Fruit fly (Drosophila melanogaster) whole organism, embryonic: ENCODE results near the gene CG9986.

Experiments
- Ada2b ChIP-seq: fragments of 200-800 bp; sonication (Bioruptor generic); IDR thresholded peaks from 2 replicates; pipeline ENCODE4 v1.3.6; 2022; ENCODE audit warnings: missing biosample characterization, missing genetic modification characterization
- CG11696 ChIP-seq: fragments of 200-800 bp; sonication (Bioruptor generic); IDR thresholded peaks from 2 replicates; pipeline ENCODE4 v1.3.6; 2022; ENCODE audit warnings: missing biosample characterization, missing genetic modification characterization
- CG13296 ChIP-seq: fragments of 200-800 bp; sonication (Bioruptor generic); optimal IDR thresholded peaks from 3 replicates; lab custom pipeline; 2018; ENCODE audit warnings: missing biosample characterization, mild to moderate bottlenecking, missing genetic modification characterization
- CG13775 ChIP-seq: fragments of 200-800 bp; sonication (Bioruptor generic); optimal IDR thresholded peaks from 3 replicates; lab custom pipeline; 2017; ENCODE audit warnings: missing biosample characterization, mild to moderate bottlenecking, missing genetic modification characterization
- CG14050 ChIP-seq: fragments of 200-800 bp; sonication (Bioruptor generic); IDR thresholded peaks from 3 replicates; pipeline ENCODE4 v1.3.6; 2022; ENCODE audit warnings: missing biosample characterization, missing genetic modification characterization
- CG14667 ChIP-seq: fragments of 200-800 bp; sonication (Bioruptor generic); IDR thresholded peaks from 2 replicates; pipeline ENCODE4 v1.3.6; 2022; ENCODE audit warnings: missing biosample characterization, missing genetic modification characterization
- CG17186 ChIP-seq: fragments of 200-800 bp; sonication (Bioruptor generic); optimal IDR thresholded peaks from 3 replicates; lab custom pipeline; 2017; ENCODE audit warnings: missing biosample characterization, missing genetic modification reagents, missing genetic modification characterization
- CG17328 ChIP-seq: fragments of 200-800 bp; sonication (Bioruptor generic); IDR thresholded peaks from 2 replicates; pipeline ENCODE4 v1.3.6; 2022; ENCODE audit warnings: missing biosample characterization, missing genetic modification characterization
- CG17568 ChIP-seq: fragments of 200-800 bp; sonication (Bioruptor generic); optimal IDR thresholded peaks from 2 replicates; lab custom pipeline; 2018; ENCODE audit warnings: missing biosample characterization, mild to moderate bottlenecking, missing genetic modification characterization, moderate library complexity
- CG18262 ChIP-seq: fragments of 200-800 bp; optimal IDR thresholded peaks from 3 replicates; lab custom pipeline; 2019; ENCODE audit warnings: missing biosample characterization, mild to moderate bottlenecking, missing genetic modification characterization, moderate library complexity
- CG30431 ChIP-seq: fragments of 200-800 bp; sonication (Bioruptor generic); optimal IDR thresholded peaks from 2 replicates; lab custom pipeline; 2017; ENCODE audit warnings: missing biosample characterization, missing genetic modification characterization
- CG31365 ChIP-seq: fragments of 200-800 bp; sonication (Bioruptor generic); optimal IDR thresholded peaks from 2 replicates; lab custom pipeline; 2018; ENCODE audit warnings: missing biosample characterization, mild to moderate bottlenecking, missing genetic modification characterization
- CG31441 ChIP-seq: fragments of 200-800 bp; sonication (Bioruptor generic); IDR thresholded peaks from 2 replicates; pipeline ENCODE4 v1.3.6; 2022; ENCODE audit warnings: missing biosample characterization, missing genetic modification characterization
- CG33557 ChIP-seq: fragments of 200-800 bp; sonication (Bioruptor generic); optimal IDR thresholded peaks from 2 replicates; lab custom pipeline; 2019; ENCODE audit warnings: missing biosample characterization, mild to moderate bottlenecking, missing genetic modification characterization, moderate library complexity
- CG34422 ChIP-seq: fragments of 200-800 bp; sonication (Bioruptor generic); IDR thresholded peaks from 3 replicates; pipeline ENCODE4 v1.3.6; 2022; ENCODE audit warnings: missing biosample characterization, missing genetic modification characterization
- CG7372 ChIP-seq: fragments of 200-800 bp; sonication (Bioruptor generic); IDR thresholded peaks from 2 replicates; pipeline ENCODE4 v1.3.6; 2022; ENCODE audit warnings: missing biosample characterization, missing genetic modification characterization
- CkIIα-i1 ChIP-seq: fragments of 200-800 bp; sonication (Bioruptor generic); IDR thresholded peaks from 2 replicates; pipeline ENCODE4 v1.3.6; 2022; ENCODE audit warnings: missing biosample characterization, missing genetic modification characterization
- Dek ChIP-seq: fragments of 200-800 bp; sonication (Bioruptor generic); optimal IDR thresholded peaks from 3 replicates; lab custom pipeline; 2019; ENCODE audit warnings: missing biosample characterization, mild to moderate bottlenecking, missing genetic modification characterization, moderate library complexity
- Eip74EF ChIP-seq, 2 experiments: fragments of 200-800 bp in 1 of 2; fragments of >200 bp in 1 of 2; sonication (Bioruptor generic) in 1 of 2; optimal IDR thresholded peaks; 2 replicates each; lab custom pipeline; 2017 to 2019; ENCODE audit warnings: missing biosample characterization in 2 of 2, missing genetic modification characterization in 2 of 2, mild to moderate bottlenecking in 1 of 2, moderate library complexity in 1 of 2
- Fer3 ChIP-seq: fragments of 200-800 bp; sonication (Bioruptor generic); optimal IDR thresholded peaks from 2 replicates; lab custom pipeline; 2018; ENCODE audit warnings: missing biosample characterization, mild to moderate bottlenecking, missing genetic modification characterization, moderate library complexity
- Gug ChIP-seq: fragments of 200-800 bp; sonication (Bioruptor generic); IDR thresholded peaks from 4 replicates; pipeline ENCODE4 v1.3.6; 2022; ENCODE audit warnings: missing biosample characterization, missing genetic modification characterization
- MESR4 ChIP-seq: fragments of 200-800 bp; sonication (Bioruptor generic); optimal IDR thresholded peaks from 2 replicates; lab custom pipeline; 2018; ENCODE audit warnings: missing biosample characterization, mild to moderate bottlenecking, missing genetic modification characterization, moderate library complexity
- NfI ChIP-seq: fragments of 200-800 bp; sonication (Bioruptor generic); optimal IDR thresholded peaks from 3 replicates; lab custom pipeline; 2018; ENCODE audit warnings: missing biosample characterization, mild to moderate bottlenecking, missing genetic modification characterization, moderate library complexity
- Sry-δ ChIP-seq: fragments of 200-800 bp; sonication (Bioruptor generic); optimal IDR thresholded peaks from 2 replicates; lab custom pipeline; 2016; ENCODE audit warnings: missing biosample characterization, missing genetic modification characterization
- TFAM ChIP-seq: fragments of 200-800 bp; sonication (Bioruptor generic); optimal IDR thresholded peaks from 2 replicates; lab custom pipeline; 2017; ENCODE audit warnings: missing biosample characterization, missing genetic modification characterization, inconsistent platforms
- Tbp ChIP-seq: fragments of >200 bp; optimal IDR thresholded peaks from 2 replicates; lab custom pipeline; 2018; ENCODE audit warnings: missing biosample characterization, missing genetic modification characterization
- Xbp1 ChIP-seq: fragments of 200-800 bp; sonication (Bioruptor generic); optimal IDR thresholded peaks from 3 replicates; lab custom pipeline; 2016; ENCODE audit warnings: missing biosample characterization, mild to moderate bottlenecking, missing genetic modification characterization
- ab ChIP-seq: fragments of 200-800 bp; sonication (Bioruptor generic); optimal IDR thresholded peaks from 2 replicates; lab custom pipeline; 2016; ENCODE audit warnings: missing biosample characterization, missing genetic modification characterization
- ara ChIP-seq: fragments of 200-800 bp; sonication (Bioruptor generic); IDR thresholded peaks from 2 replicates; pipeline ENCODE4 v1.3.6; 2022; ENCODE audit warnings: missing biosample characterization, missing genetic modification characterization
- chinmo ChIP-seq: fragments of 200-800 bp; sonication (Bioruptor generic); IDR thresholded peaks from 4 replicates; pipeline ENCODE4 v1.3.6; 2022; ENCODE audit warnings: missing biosample characterization, missing genetic modification characterization; ENCODE audit not compliant: partially characterized antibody
- crp ChIP-seq, 2 experiments: fragments of 200-800 bp; sonication (Bioruptor generic); optimal IDR thresholded peaks; 2 replicates in 1 of 2; 3 replicates in 1 of 2; lab custom pipeline; 2017; ENCODE audit warnings: missing biosample characterization in 2 of 2, missing genetic modification characterization in 2 of 2, mild to moderate bottlenecking in 1 of 2, moderate library complexity in 1 of 2
- cwo ChIP-seq: fragments of 200-800 bp; sonication (Bioruptor generic); optimal IDR thresholded peaks from 3 replicates; lab custom pipeline; 2017; ENCODE audit warnings: missing biosample characterization, missing genetic modification characterization, mild to moderate bottlenecking, moderate library complexity, missing genetic modification reagents
- dan ChIP-seq: fragments of 200-800 bp; sonication (Bioruptor generic); IDR thresholded peaks from 2 replicates; pipeline ENCODE4 v1.3.6; 2022; ENCODE audit warnings: missing biosample characterization, missing genetic modification characterization
- danr ChIP-seq: fragments of 200-800 bp; sonication (Bioruptor generic); IDR thresholded peaks from 2 replicates; pipeline ENCODE4 v1.3.6; 2022; ENCODE audit warnings: missing biosample characterization, missing genetic modification characterization
- emc ChIP-seq: fragments of 200-800 bp; sonication (Bioruptor generic); optimal IDR thresholded peaks from 2 replicates; lab custom pipeline; 2016; ENCODE audit warnings: missing biosample characterization, missing genetic modification characterization
- esg ChIP-seq: fragments of 200-800 bp; sonication (Bioruptor generic); conservative IDR thresholded peaks from 2 replicates; pipeline ENCODE4 v1.3.6; 2022; ENCODE audit warnings: missing biosample characterization, missing genetic modification characterization
- fd102C ChIP-seq: fragments of 200-800 bp; sonication (Bioruptor generic); optimal IDR thresholded peaks from 2 replicates; lab custom pipeline; 2018; ENCODE audit warnings: missing biosample characterization, mild to moderate bottlenecking, missing genetic modification characterization, moderate library complexity
- gcm ChIP-seq: fragments of 200-800 bp; sonication (Bioruptor generic); optimal IDR thresholded peaks from 2 replicates; lab custom pipeline; 2019; ENCODE audit warnings: missing biosample characterization, mild to moderate bottlenecking, missing genetic modification characterization, moderate library complexity
- lab ChIP-seq: fragments of 200-800 bp; sonication (Bioruptor generic); optimal IDR thresholded peaks from 3 replicates; lab custom pipeline; 2017; ENCODE audit warnings: missing biosample characterization, missing genetic modification characterization, mild to moderate bottlenecking, moderate library complexity, missing genetic modification reagents
- pb ChIP-seq: fragments of 200-800 bp; sonication (Bioruptor generic); optimal IDR thresholded peaks from 3 replicates; lab custom pipeline; 2016; ENCODE audit warnings: missing biosample characterization, missing genetic modification characterization
- prd ChIP-seq, 3 experiments: fragments of >200 bp in 2 of 3; fragments of 200-800 bp in 1 of 3; sonication (Bioruptor generic) in 1 of 3; optimal IDR thresholded peaks in 2 of 3; IDR thresholded peaks in 1 of 3; 2 replicates in 2 of 3; 3 replicates in 1 of 3; pipeline versions ENCODE4 v1.3.6 to Lab custom; 2017 to 2022; ENCODE audit warnings: missing biosample characterization in 1 of 3, missing genetic modification characterization in 1 of 3
- pros ChIP-seq: fragments of 200-800 bp; sonication (Bioruptor generic); optimal IDR thresholded peaks from 3 replicates; lab custom pipeline; 2019; ENCODE audit warnings: missing biosample characterization, mild to moderate bottlenecking, missing genetic modification characterization, moderate library complexity
- shn ChIP-seq: fragments of 200-800 bp; sonication (Bioruptor generic); optimal IDR thresholded peaks from 3 replicates; lab custom pipeline; 2016; ENCODE audit warnings: missing biosample characterization, missing genetic modification characterization
- slp2 ChIP-seq: fragments of 200-800 bp; sonication (Bioruptor generic); optimal IDR thresholded peaks from 2 replicates; lab custom pipeline; 2016; ENCODE audit warnings: missing biosample characterization, missing genetic modification characterization
- tio ChIP-seq: fragments of 200-800 bp; sonication (Bioruptor generic); optimal IDR thresholded peaks from 2 replicates; lab custom pipeline; 2017; ENCODE audit warnings: missing biosample characterization, missing genetic modification characterization, inconsistent platforms
- tll ChIP-seq, 2 experiments: fragments of 200-800 bp in 1 of 2; fragments of >200 bp in 1 of 2; sonication (Bioruptor generic) in 1 of 2; optimal IDR thresholded peaks; 2 replicates each; lab custom pipeline; 2017 to 2019; ENCODE audit warnings: missing biosample characterization in 2 of 2, missing genetic modification characterization in 2 of 2, mild to moderate bottlenecking in 1 of 2, moderate library complexity in 1 of 2
- toy ChIP-seq: fragments of 200-800 bp; sonication (Bioruptor generic); IDR thresholded peaks from 2 replicates; pipeline ENCODE4 v1.3.6; 2022; ENCODE audit warnings: missing biosample characterization, missing genetic modification characterization
- vvl ChIP-seq: fragments of 200-800 bp; sonication (Bioruptor generic); IDR thresholded peaks from 2 replicates; pipeline ENCODE4 v1.3.6; 2022; ENCODE audit warnings: missing biosample characterization, missing genetic modification characterization
- wdn ChIP-seq: fragments of 200-800 bp; sonication (Bioruptor generic); IDR thresholded peaks from 2 replicates; pipeline ENCODE4 v1.3.6; 2022; ENCODE audit warnings: missing biosample characterization, missing genetic modification characterization

The CG9986 gene

dm6 chr3R:28631753-28632152 lies 25.9 kb downstream of the CG9986 start (continued):
- TF ChIP-seq prd (optimal IDR thresholded peaks at IDR 0.05; lab: Kevin White, UChicago) (no peak), prd (GFP tag; IDR thresholded peaks at IDR 0.05; lab: Robert Waterston, UW) (peak; percentile 88), lab (GFP tag; lab: Kevin White, UChicago) (peak; percentile 71), pros (GFP tag; lab: Kevin White, UChicago) (no peak), CG14050 (no peak), CG17186 (no peak), shn (no peak), cwo (GFP tag; lab: Kevin White, UChicago) (peak; percentile 44), Xbp1 (peak; percentile 47), Tbp (GFP tag; lab: Kevin White, UChicago) (no peak), CG34422 (GFP tag; lab: Robert Waterston, UW) (peak; percentile 30; the same call in 1 of the 3 replicates), CG7372 (GFP tag; lab: Robert Waterston, UW) (0 out of 2 replicates have a peak, but pooled peaks have one; percentile 27), danr (no peak), fd102C (GFP tag; lab: Kevin White, UChicago) (peak; percentile 69), gcm (GFP tag; lab: Kevin White, UChicago) (peak; percentile 6), CG13775 (GFP tag; lab: Kevin White, UChicago) (peak; percentile 27), ab (GFP tag; lab: Kevin White, UChicago) (no peak), Ada2b (GFP tag; lab: Robert Waterston, UW) (peak; percentile 57), emc (GFP tag; lab: Kevin White, UChicago) (no peak), CG13296 (peak; percentile 11), CG31441 (peak; percentile 48; the same call in 1 of the 2 replicates), crp (GFP tag; optimal IDR thresholded peaks at IDR 0.05; lab: Kevin White, UChicago) (no peak), CkIIα-i1 (GFP tag; lab: Robert Waterston, UW) (no peak), tio (GFP tag; lab: Kevin White, UChicago) (no peak), wdn (GFP tag; lab: Robert Waterston, UW) (no peak), MESR4 (GFP tag; lab: Kevin White, UChicago) (no peak), CG17568 (no peak), CG33557 (GFP tag; lab: Kevin White, UChicago) (no peak), ara (peak; percentile 58), Fer3 (peak; percentile 50), toy (GFP tag; lab: Robert Waterston, UW) (no peak), TFAM (GFP tag; lab: Kevin White, UChicago) (no peak), chinmo (GFP tag; lab: Robert Waterston, UW) (0 out of 4 replicates have a peak, but pooled peaks have one; percentile 10), Eip74EF (GFP tag; optimal IDR thresholded peaks at IDR 0.05; lab: Kevin White, UChicago) (no peak), tll (GFP tag; optimal IDR thresholded peaks at IDR 0.05; lab: Kevin White, UChicago) (peak in 1 of 2 experiments; percentile 90), Gug (GFP tag; lab: Robert Waterston, UW) (peak; percentile 53; the same call in 3 of the 4 replicates), dan (GFP tag; lab: Robert Waterston, UW) (0 out of 2 replicates have a peak, but pooled peaks have one; percentile 36), CG17328 (GFP tag; lab: Robert Waterston, UW) (peak; percentile 59), CG14667 (GFP tag; lab: Robert Waterston, UW) (0 out of 2 replicates have a peak, but pooled peaks have one; percentile 23), esg (GFP tag; lab: Robert Waterston, UW) (peak; percentile 30; the same call in 1 of the 2 replicates), CG30431 (GFP tag; lab: Kevin White, UChicago) (peak; percentile 34), slp2 (peak; percentile 58), CG18262 (peak; percentile 60), NfI (GFP tag; lab: Kevin White, UChicago) (peak; percentile 4), CG31365 (tag; lab: Kevin White, UChicago) (no peak), Sry-δ (GFP tag; lab: Kevin White, UChicago) (peak; percentile 24), pb (GFP tag; lab: Kevin White, UChicago) (peak; percentile 16), vvl (peak; percentile 41; the same call in 1 of the 2 replicates), Dek (tag; lab: Kevin White, UChicago) (peak; percentile 9), CG11696 (GFP tag; lab: Robert Waterston, UW) (0 out of 2 replicates have a peak, but pooled peaks have one; percentile 20)
